Worm (Caenorhabditis elegans) whole organism, L4/young adult: ENCODE measurements around the gene C34E10.10.

ENCODE experiments used
- W03F9.2 ChIP-seq: fragments of 150-350 bp; optimal IDR thresholded peaks from 2 replicates; lab custom pipeline; 2014; ENCODE audit warnings: missing biosample characterization, missing genetic modification characterization
- dao-5 ChIP-seq: sonication (generic microtip); optimal IDR thresholded peaks from 2 replicates; lab custom pipeline; 2016; ENCODE audit warnings: missing genotype, missing genetic modification characterization, moderate library complexity, missing compliant biosample characterization
- him-1 ChIP-seq: sonication (generic microtip); optimal IDR thresholded peaks from 2 replicates; lab custom pipeline; 2016; ENCODE audit warnings: missing genotype, missing genetic modification reagents, missing genetic modification characterization, missing compliant biosample characterization

ce11 chrIII:5236104-5236503 is 8.4 kb upstream of the C34E10.10 start, which contains the start of gene prx-10:
- no peak for TF ChIP-seq dao-5 (tag; lab: Kevin White, UChicago)
- no peak for TF ChIP-seq him-1 (tag; lab: Kevin White, UChicago)
- no peak for TF ChIP-seq W03F9.2 (tag; lab: Kevin White, UChicago)
